Worm (Caenorhabditis elegans): Measurements from ENCODE around the gene ZK455.5.

DNA sequence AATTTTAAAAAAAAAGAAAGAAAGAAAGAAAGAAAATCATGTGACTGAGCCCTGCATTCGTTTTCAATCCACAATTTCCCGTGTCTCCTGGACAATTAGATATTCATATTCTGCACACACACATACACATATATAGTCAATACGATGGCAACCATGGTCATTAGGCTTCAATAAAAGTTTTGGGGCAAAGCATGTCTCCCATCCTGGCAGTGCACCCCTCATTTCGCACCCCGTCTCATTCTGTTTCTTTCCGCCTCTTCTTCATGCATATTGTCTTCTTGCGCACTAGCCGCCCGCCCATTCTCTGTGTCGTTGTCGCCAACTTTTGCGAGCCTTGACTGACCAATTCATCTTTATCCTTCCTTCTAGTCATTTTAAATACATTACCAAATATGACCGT lies 40.9 kb upstream of the ZK455.5 start:
- TF ChIP-seq sox-2 (GFP tag; IDR thresholded peaks at IDR 0.05) (no peak), nfya-1 (tag; optimal IDR thresholded peaks at IDR 0.05) (no peak), hlh-6 (tag; optimal IDR thresholded peaks at IDR 0.05) (no peak), nhr-11 (tag; optimal IDR thresholded peaks at IDR 0.05) (no peak), pha-2 (tag; optimal IDR thresholded peaks at IDR 0.05) (no peak), ahr-1 (tag; optimal IDR thresholded peaks at IDR 0.05) (no peak), unc-3 (GFP tag; conservative IDR thresholded peaks at IDR 0.05) (no peak), unc-3 (tag; optimal IDR thresholded peaks at IDR 0.05) (no peak), ceh-19 (GFP tag; optimal IDR thresholded peaks at IDR 0.05) (no peak), T23F11.4 (GFP tag; optimal IDR thresholded peaks at IDR 0.05) (no peak), ama-1 (optimal IDR thresholded peaks at IDR 0.05) (no peak), ceh-48 (tag; optimal IDR thresholded peaks at IDR 0.05) (no peak)

Measured in whole organism, late embryonic.